Fruit fly (Drosophila melanogaster): ENCODE measurements around the gene Myo31DF.

Myo31DF gene

DNA sequence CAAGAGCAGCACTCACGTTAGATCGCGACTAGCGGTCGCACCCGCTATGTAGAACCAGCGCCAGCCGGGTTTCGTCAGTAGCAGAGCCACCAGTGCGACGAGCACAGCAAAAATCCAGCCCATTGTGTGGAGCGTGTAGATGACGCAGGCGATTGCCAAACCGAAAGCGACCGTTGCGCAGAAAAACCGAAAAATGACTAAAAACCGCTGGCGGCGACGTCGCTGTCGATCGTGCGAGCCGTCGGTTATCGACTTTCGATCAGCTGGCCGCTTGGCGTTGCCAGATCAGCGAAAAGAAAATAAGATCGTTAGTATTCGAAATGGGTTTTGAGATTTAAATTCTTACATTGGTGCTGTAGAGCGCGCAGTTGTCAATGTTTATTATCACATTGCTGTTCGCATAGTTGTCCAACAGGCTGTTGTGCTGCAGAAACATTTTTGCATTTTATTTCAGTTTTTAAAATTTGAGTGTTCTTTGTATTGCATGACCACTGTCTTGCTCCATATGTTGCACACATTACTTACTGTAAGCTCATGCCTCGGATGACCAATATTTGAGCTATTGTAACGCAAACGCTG, 10.0 kb upstream of the Myo31DF start:
- TF ChIP-seq dl (GFP tag; optimal IDR thresholded peaks at IDR 0.05; ENCODE audit: insufficient read depth in 1 of 2, partially characterized antibody in 2 of 2) (no peak), brk (GFP tag; optimal IDR thresholded peaks at IDR 0.05) (no peak), Hr78 (GFP tag; optimal IDR thresholded peaks at IDR 0.05) (no peak), jim (GFP tag; optimal IDR thresholded peaks at IDR 0.05) (no peak), fru (GFP tag; optimal IDR thresholded peaks at IDR 0.05) (peak; percentile 76), ey (GFP tag; optimal IDR thresholded peaks at IDR 0.05) (peak; percentile 34), Rel (GFP tag; optimal IDR thresholded peaks at IDR 0.05) (no peak), Rel (tag; optimal IDR thresholded peaks at IDR 0.05) (peak; percentile 82), Dfd (GFP tag; optimal IDR thresholded peaks at IDR 0.05) (no peak), Jra (GFP tag; optimal IDR thresholded peaks at IDR 0.05) (no peak), Hr83 (GFP tag; optimal IDR thresholded peaks at IDR 0.05; ENCODE audit: poor library complexity, severe bottlenecking) (peak; percentile 12), Dif (GFP tag; optimal IDR thresholded peaks at IDR 0.05; ENCODE audit: partially characterized antibody) (no peak), tai (GFP tag; optimal IDR thresholded peaks at IDR 0.05) (no peak), lola (GFP tag; optimal IDR thresholded peaks at IDR 0.05) (no peak), foxo (GFP tag; optimal IDR thresholded peaks at IDR 0.05) (peak in 1 of 2 experiments; percentile 59), Sp1 (GFP tag; optimal IDR thresholded peaks at IDR 0.05) (peak; percentile 50), Mio (GFP tag; optimal IDR thresholded peaks at IDR 0.05) (no peak), CrebA (GFP tag; optimal IDR thresholded peaks at IDR 0.05; ENCODE audit: borderline replicate concordance) (no peak), psq (GFP tag; optimal IDR thresholded peaks at IDR 0.05) (peak; percentile 19), usp (GFP tag; optimal IDR thresholded peaks at IDR 0.05) (no peak), GATAd (GFP tag; optimal IDR thresholded peaks at IDR 0.05) (no peak), sage (GFP tag; optimal IDR thresholded peaks at IDR 0.05) (no peak), CG9705 (GFP tag; optimal IDR thresholded peaks at IDR 0.05) (peak; percentile 32), pan (optimal IDR thresholded peaks at IDR 0.05) (no peak), Abd-B (GFP tag; optimal IDR thresholded peaks at IDR 0.05) (no peak), sv (GFP tag; optimal IDR thresholded peaks at IDR 0.05) (no peak), rgr (GFP tag; optimal IDR thresholded peaks at IDR 0.05) (peak; percentile 44), HLH106 (tag; optimal IDR thresholded peaks at IDR 0.05) (peak; percentile 53), br (GFP tag; optimal IDR thresholded peaks at IDR 0.05) (peak; percentile 57), dmrt93B (GFP tag; optimal IDR thresholded peaks at IDR 0.05) (no peak), Vsx2 (GFP tag; optimal IDR thresholded peaks at IDR 0.05; ENCODE audit: partially characterized antibody) (no peak), dsf (GFP tag; optimal IDR thresholded peaks at IDR 0.05; ENCODE audit: borderline replicate concordance) (no peak), h (GFP tag; optimal IDR thresholded peaks at IDR 0.05) (peak; percentile 66), woc (GFP tag; optimal IDR thresholded peaks at IDR 0.05) (peak; percentile 38), CG32264 (GFP tag; optimal IDR thresholded peaks at IDR 0.05) (no peak), OdsH (GFP tag; optimal IDR thresholded peaks at IDR 0.05) (no peak), Myc (optimal IDR thresholded peaks at IDR 0.05) (no peak), Hnf4 (GFP tag; optimal IDR thresholded peaks at IDR 0.05) (peak; percentile 60), N (GFP tag; optimal IDR thresholded peaks at IDR 0.05) (no peak)

DNA sequence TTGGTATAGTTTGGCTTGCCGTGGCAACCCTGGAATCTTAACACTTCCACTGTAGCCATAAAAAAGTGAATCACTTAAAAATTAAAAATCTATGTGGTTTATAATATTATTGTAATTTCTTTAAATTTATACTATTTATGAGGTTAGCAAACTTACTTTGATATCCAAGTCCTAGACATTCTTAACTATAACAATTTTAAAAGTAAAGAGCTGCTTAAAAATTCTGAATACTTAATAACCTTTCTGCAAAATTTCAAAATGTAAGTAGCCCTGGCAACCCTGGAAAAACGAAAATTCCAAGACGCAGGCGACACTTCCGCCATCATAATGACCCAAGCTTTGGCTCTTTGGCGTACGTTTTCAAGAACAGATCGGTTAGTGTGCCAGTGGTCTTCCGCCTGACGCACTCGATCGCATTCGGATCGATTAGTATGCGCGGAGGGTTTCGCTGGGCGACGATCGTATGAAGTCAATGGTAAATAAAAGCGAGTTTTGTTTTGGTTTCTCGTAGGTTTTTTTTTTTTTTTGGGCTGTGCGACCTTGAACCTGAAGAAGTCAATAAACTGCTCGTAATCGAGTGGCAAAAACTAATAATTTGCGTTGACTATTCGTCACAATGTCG, 9.1 kb upstream of the Myo31DF start:
- TF ChIP-seq brk (GFP tag; optimal IDR thresholded peaks at IDR 0.05) (no peak), CrebA (GFP tag; optimal IDR thresholded peaks at IDR 0.05; ENCODE audit: borderline replicate concordance) (no peak), Mio (GFP tag; optimal IDR thresholded peaks at IDR 0.05) (no peak), foxo (GFP tag; optimal IDR thresholded peaks at IDR 0.05) (no peak), OdsH (GFP tag; optimal IDR thresholded peaks at IDR 0.05) (no peak), h (GFP tag; optimal IDR thresholded peaks at IDR 0.05) (no peak), sv (GFP tag; optimal IDR thresholded peaks at IDR 0.05) (no peak), jim (GFP tag; optimal IDR thresholded peaks at IDR 0.05) (no peak), woc (GFP tag; optimal IDR thresholded peaks at IDR 0.05) (no peak), Sp1 (GFP tag; optimal IDR thresholded peaks at IDR 0.05) (no peak), Hr78 (GFP tag; optimal IDR thresholded peaks at IDR 0.05) (no peak), Hr83 (GFP tag; optimal IDR thresholded peaks at IDR 0.05; ENCODE audit: poor library complexity, severe bottlenecking) (no peak), Abd-B (GFP tag; optimal IDR thresholded peaks at IDR 0.05) (no peak), dsf (GFP tag; optimal IDR thresholded peaks at IDR 0.05; ENCODE audit: borderline replicate concordance) (no peak), Dfd (GFP tag; optimal IDR thresholded peaks at IDR 0.05) (no peak), ey (GFP tag; optimal IDR thresholded peaks at IDR 0.05) (no peak)

All from whole organism, wandering third instar larva.